Worm (Caenorhabditis elegans): ENCODE measurements around the gene hst-6.
A peak's percentile ranks its signal among the peaks of the same experiment; 100 is the strongest.

hst-6 gene

DNA sequence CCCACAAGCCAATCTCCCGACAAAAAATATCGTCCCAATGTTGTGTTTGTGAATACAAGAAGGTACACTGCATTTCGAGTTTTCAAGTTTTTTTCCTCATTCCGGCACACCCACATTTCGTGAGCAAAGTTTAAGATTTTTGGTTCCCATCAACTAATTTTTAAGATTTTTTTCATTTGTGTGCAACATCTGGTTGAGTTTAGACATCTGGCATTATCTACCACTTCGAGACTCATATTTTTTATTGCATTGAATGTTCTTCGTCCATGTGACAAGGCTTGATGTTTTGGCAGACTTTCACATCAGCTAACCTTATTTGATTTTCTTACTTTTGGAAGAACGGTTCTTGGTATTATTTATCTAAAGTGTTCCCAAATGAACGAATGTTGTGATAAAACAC is 15.0 kb upstream of the hst-6 start:
- no peak for TF ChIP-seq nhr-85 (tag)
- peak; percentile 86 for TF ChIP-seq fkh-4 (tag; optimal IDR thresholded peaks at IDR 0.05; ENCODE audit: borderline replicate concordance)
- peak; percentile 97 for TF ChIP-seq dsc-1 (tag; optimal IDR thresholded peaks at IDR 0.05)
- no peak for TF ChIP-seq fos-1 (tag; optimal IDR thresholded peaks at IDR 0.05)
- no peak for TF ChIP-seq C16A3.4 (tag; optimal IDR thresholded peaks at IDR 0.05)

DNA sequence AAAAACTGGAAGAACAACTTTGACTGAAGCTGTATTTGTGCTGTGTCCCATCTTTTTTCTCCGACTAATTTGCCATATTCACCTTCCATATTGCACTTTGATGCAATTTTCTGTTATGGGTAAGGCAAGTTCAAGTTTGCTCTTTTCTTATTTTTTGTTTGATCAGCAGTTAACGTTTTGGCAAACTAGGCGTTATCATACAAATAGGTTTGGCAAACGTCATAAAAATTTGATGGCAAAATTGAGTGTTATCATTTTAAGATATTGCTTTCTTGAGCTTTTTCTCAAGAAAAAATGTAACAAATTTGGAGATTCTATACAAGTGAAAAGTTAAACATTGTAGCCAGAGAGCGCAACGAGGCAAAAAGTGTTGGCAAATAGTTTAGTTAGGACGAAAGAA is 13.3 kb upstream of the hst-6 start:
- TF ChIP-seq elt-2 (tag; optimal IDR thresholded peaks at IDR 0.05) (peak; percentile 31), nhr-76 (tag; optimal IDR thresholded peaks at IDR 0.05) (no peak), xbp-1 (tag; optimal IDR thresholded peaks at IDR 0.05) (no peak), sptf-1 (tag; optimal IDR thresholded peaks at IDR 0.05) (no peak), hlh-17 (GFP tag; optimal IDR thresholded peaks at IDR 0.05; ENCODE audit: borderline replicate concordance) (no peak), fos-1 (tag; optimal IDR thresholded peaks at IDR 0.05) (no peak), C34B4.2 (tag; optimal IDR thresholded peaks at IDR 0.05) (no peak), Y116A8C.19 (tag; optimal IDR thresholded peaks at IDR 0.05; ENCODE audit: borderline replicate concordance) (no peak), aha-1 (tag; optimal IDR thresholded peaks at IDR 0.05) (no peak), nhr-11 (tag; optimal IDR thresholded peaks at IDR 0.05) (no peak), unc-30 (tag; optimal IDR thresholded peaks at IDR 0.05) (no peak), nhr-84 (tag; optimal IDR thresholded peaks at IDR 0.05) (no peak), tlp-1 (tag; optimal IDR thresholded peaks at IDR 0.05) (peak; percentile 6), isw-1 (GFP tag; IDR thresholded peaks at IDR 0.05) (no peak), elt-3 (tag; optimal IDR thresholded peaks at IDR 0.05) (no peak)

DNA sequence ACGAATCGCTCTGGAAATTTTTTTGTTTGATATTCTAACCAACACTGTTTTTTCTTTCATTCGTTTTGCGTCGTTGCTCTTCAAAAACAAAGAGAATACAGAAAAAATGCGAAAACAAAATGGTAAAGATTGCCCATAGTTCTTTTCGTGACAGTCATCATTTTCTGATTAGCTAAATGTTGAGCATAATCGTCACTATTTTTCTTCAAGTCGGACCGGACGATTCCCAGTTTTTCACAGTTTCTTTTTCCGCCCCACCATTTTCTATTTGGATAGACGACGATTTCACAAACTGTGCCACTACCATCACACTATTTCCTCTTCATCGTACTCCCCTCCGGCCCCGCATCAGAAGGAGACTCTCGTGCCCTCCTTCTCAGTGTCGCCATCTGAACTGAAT is 11.8 kb upstream of the hst-6 start:
- TF ChIP-seq dsc-1 (tag; optimal IDR thresholded peaks at IDR 0.05) = peak; percentile 9
- no peak for TF ChIP-seq ztf-4 (tag; optimal IDR thresholded peaks at IDR 0.05)

DNA sequence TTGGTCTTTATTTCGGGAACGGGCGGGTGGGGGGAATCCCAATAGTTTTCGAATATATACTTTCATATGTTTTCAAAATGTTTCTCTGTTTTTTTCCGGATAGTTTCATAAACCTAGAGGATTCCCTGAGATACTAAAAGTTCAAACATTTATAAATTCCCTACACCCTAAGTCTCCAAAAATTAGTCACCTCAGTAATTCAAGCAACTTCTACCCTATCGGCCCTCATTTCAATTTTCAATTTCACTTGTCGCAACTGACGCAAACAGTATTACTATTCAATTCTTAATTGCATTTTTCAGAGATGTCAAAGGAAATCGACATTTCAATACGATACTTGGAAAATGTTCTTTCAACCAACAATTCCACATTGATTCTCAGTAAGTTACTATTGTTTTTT is 11.3 kb upstream of the hst-6 start, which contains the start of gene Y34B4A.4:
Gene Y34B4A.4, plus strand, starts transcription at position 301 of the 400 bp plus-strand sequence.
- TF ChIP-seq C04F5.9 (tag; optimal IDR thresholded peaks at IDR 0.05) (no peak), lin-35 (GFP tag; optimal IDR thresholded peaks at IDR 0.05) (no peak), egl-13 (tag; optimal IDR thresholded peaks at IDR 0.05) (no peak), mep-1 (tag; optimal IDR thresholded peaks at IDR 0.05) (no peak), aly-2 (tag; optimal IDR thresholded peaks at IDR 0.05) (no peak), fkh-4 (tag; optimal IDR thresholded peaks at IDR 0.05; ENCODE audit: borderline replicate concordance) (no peak), nhr-28 (tag; optimal IDR thresholded peaks at IDR 0.05) (no peak), ceh-90 (tag; optimal IDR thresholded peaks at IDR 0.05) (no peak), sup-37 (GFP tag; optimal IDR thresholded peaks at IDR 0.05) (no peak), unc-98 (GFP tag; IDR thresholded peaks at IDR 0.05) (no peak), nhr-71 (tag; optimal IDR thresholded peaks at IDR 0.05) (no peak), snpc-4 (tag; optimal IDR thresholded peaks at IDR 0.05) (no peak)

DNA sequence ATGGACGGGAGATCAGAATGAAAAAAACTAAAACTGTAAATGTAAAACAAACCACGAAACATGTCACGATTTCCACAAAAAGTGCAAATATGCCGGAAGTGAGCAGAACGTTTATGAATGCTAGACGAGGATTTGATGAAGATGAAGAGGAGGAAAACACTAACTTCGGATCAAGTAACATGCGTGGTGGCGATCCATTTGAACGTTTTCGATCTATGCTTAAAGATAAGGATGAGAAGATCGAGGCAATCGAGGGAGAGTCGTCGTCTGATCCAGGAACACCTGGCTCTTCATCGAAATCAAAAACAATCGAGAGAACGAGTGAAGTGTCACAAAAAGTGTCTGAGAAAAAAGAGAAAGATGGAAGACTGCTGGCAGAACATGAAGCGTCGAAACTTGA is 10.0 kb upstream of the hst-6 start:
- TF ChIP-seq mef-2 (tag; optimal IDR thresholded peaks at IDR 0.05) (no peak), lir-3 (tag; optimal IDR thresholded peaks at IDR 0.05; ENCODE audit: poor library complexity) (no peak), nhr-84 (tag; optimal IDR thresholded peaks at IDR 0.05) (no peak), skn-1 (tag; optimal IDR thresholded peaks at IDR 0.05) (no peak), dpl-1 (GFP tag; optimal IDR thresholded peaks at IDR 0.05) (no peak), mab-9 (GFP tag; IDR thresholded peaks at IDR 0.05) (no peak), rnt-1 (tag; optimal IDR thresholded peaks at IDR 0.05) (no peak), sup-37 (GFP tag; optimal IDR thresholded peaks at IDR 0.05) (no peak), nhr-11 (tag; optimal IDR thresholded peaks at IDR 0.05) (no peak), egl-13 (tag; optimal IDR thresholded peaks at IDR 0.05) (no peak), vab-15 (tag; optimal IDR thresholded peaks at IDR 0.05) (no peak), grh-1 (GFP tag; IDR thresholded peaks at IDR 0.05) (no peak), Y116A8C.19 (tag; optimal IDR thresholded peaks at IDR 0.05; ENCODE audit: borderline replicate concordance) (no peak), lsy-2 (tag; optimal IDR thresholded peaks at IDR 0.05) (no peak), efl-3 (GFP tag; optimal IDR thresholded peaks at IDR 0.05) (no peak), nhr-77 (tag; optimal IDR thresholded peaks at IDR 0.05) (no peak), swsn-7 (tag; optimal IDR thresholded peaks at IDR 0.05) (no peak), lin-39 (tag; optimal IDR thresholded peaks at IDR 0.05) (no peak), ceh-63 (GFP tag; optimal IDR thresholded peaks at IDR 0.05) (no peak)

All from whole organism, L1 larva.